Fruit fly (Drosophila melanogaster) whole organism: ENCODE data around the gene CG7214.

ENCODE experiments used
- CG8478 ChIP-seq: fragments of >200 bp; optimal IDR thresholded peaks from 2 replicates; lab custom pipeline; 2018; ENCODE audit warnings: inconsistent platforms
- EcR ChIP-seq, 2 experiments: fragments of >200 bp; optimal IDR thresholded peaks; 2 replicates each; lab custom pipeline; 2017; ENCODE audit warnings: missing biosample characterization in 2 of 2, missing genetic modification characterization in 2 of 2, missing genetic modification reagents in 2 of 2
- pan ChIP-seq: fragments of >200 bp; optimal IDR thresholded peaks from 2 replicates; lab custom pipeline; 2017
- psq ChIP-seq: fragments of >200 bp; optimal IDR thresholded peaks from 2 replicates; lab custom pipeline; 2017
- usp ChIP-seq: fragments of >200 bp; optimal IDR thresholded peaks from 2 replicates; lab custom pipeline; 2017; ENCODE audit warnings: missing biosample characterization, missing genetic modification characterization, mixed read lengths

- TF ChIP-seq psq (lab: Kevin White, UChicago), result no peak
- no peak for TF ChIP-seq pan (lab: Kevin White, UChicago)
- TF ChIP-seq CG8478 (lab: Kevin White, UChicago), result no peak
- no peak for TF ChIP-seq usp (GFP tag; lab: Kevin White, UChicago)
- TF ChIP-seq EcR (GFP tag; optimal IDR thresholded peaks at IDR 0.05; lab: Kevin White, UChicago), result no peak
These were observed 45.4 kb upstream of the CG7214 start for dm6 chr2L:7790081-7790447.
